Fruit fly (Drosophila melanogaster): Measurements from ENCODE around the gene ema.

ema gene

dm6 chr3R:16482276-16482675 is 40.8 kb upstream of the ema start, which contains the start of gene Sdhaf3 (continued):
- TF ChIP-seq corto (GFP tag; optimal IDR thresholded peaks at IDR 0.05) = no peak
- no peak for TF ChIP-seq Sry-δ (GFP tag; optimal IDR thresholded peaks at IDR 0.05)
- TF ChIP-seq Dll (GFP tag; IDR thresholded peaks at IDR 0.05; ENCODE audit: partially characterized antibody) = no peak
- no peak for TF ChIP-seq Drgx (GFP tag; IDR thresholded peaks at IDR 0.05)
- TF ChIP-seq CG43689 (GFP tag; IDR thresholded peaks at IDR 0.05) = no peak
- TF ChIP-seq stwl (tag; optimal IDR thresholded peaks at IDR 0.05) = peak; percentile 53
- no peak for TF ChIP-seq CG2199 (GFP tag; IDR thresholded peaks at IDR 0.05)
- TF ChIP-seq wor (GFP tag; IDR thresholded peaks at IDR 0.05) = no peak
- TF ChIP-seq eyg (GFP tag; optimal IDR thresholded peaks at IDR 0.05) = no peak
- TF ChIP-seq NK7.1 (GFP tag; optimal IDR thresholded peaks at IDR 0.05) = no peak
- no peak for TF ChIP-seq D19A (tag; optimal IDR thresholded peaks at IDR 0.05)
- TF ChIP-seq Sry-β (GFP tag; optimal IDR thresholded peaks at IDR 0.05) = no peak
- peak; percentile 15 for TF ChIP-seq CG15514 (GFP tag; optimal IDR thresholded peaks at IDR 0.05)
- TF ChIP-seq CG2202 (tag; optimal IDR thresholded peaks at IDR 0.05) = no peak
- no peak for TF ChIP-seq ap (GFP tag; IDR thresholded peaks at IDR 0.05)
- TF ChIP-seq odd (GFP tag; optimal IDR thresholded peaks at IDR 0.05) = no peak
- TF ChIP-seq grau (tag; optimal IDR thresholded peaks at IDR 0.05) = no peak
- TF ChIP-seq hth (optimal IDR thresholded peaks at IDR 0.05) = no peak
- TF ChIP-seq Xbp1 (GFP tag; optimal IDR thresholded peaks at IDR 0.05) = no peak
- TF ChIP-seq Dek (tag; optimal IDR thresholded peaks at IDR 0.05) = no peak
- TF ChIP-seq Mes4 (GFP tag; optimal IDR thresholded peaks at IDR 0.05) = no peak
- peak; percentile 25 for TF ChIP-seq Myb (GFP tag; optimal IDR thresholded peaks at IDR 0.05)
- TF ChIP-seq crp (GFP tag; optimal IDR thresholded peaks at IDR 0.05) = peak in 1 of 2 experiments; percentile 74
- TF ChIP-seq ind (GFP tag; optimal IDR thresholded peaks at IDR 0.05) = no peak
- TF ChIP-seq ems (GFP tag; optimal IDR thresholded peaks at IDR 0.05) = no peak
- TF ChIP-seq aop (GFP tag; IDR thresholded peaks at IDR 0.05) = no peak
- TF ChIP-seq CG12219 (GFP tag; optimal IDR thresholded peaks at IDR 0.05) = no peak
- TF ChIP-seq CG4707 (GFP tag; optimal IDR thresholded peaks at IDR 0.05) = no peak
- TF ChIP-seq TFAM (GFP tag; optimal IDR thresholded peaks at IDR 0.05) = no peak
- no peak for TF ChIP-seq nmo (GFP tag; optimal IDR thresholded peaks at IDR 0.05)
- peak; percentile 19 for TF ChIP-seq vfl (GFP tag; optimal IDR thresholded peaks at IDR 0.05)
- no peak for TF ChIP-seq CG3163 (GFP tag; optimal IDR thresholded peaks at IDR 0.05)
- no peak for TF ChIP-seq NFAT (GFP tag; IDR thresholded peaks at IDR 0.05)
- no peak for TF ChIP-seq Hmr (GFP tag; optimal IDR thresholded peaks at IDR 0.05)
- no peak for TF ChIP-seq caup (GFP tag; optimal IDR thresholded peaks at IDR 0.05; ENCODE audit: severe bottlenecking)
- TF ChIP-seq maf-S (GFP tag; optimal IDR thresholded peaks at IDR 0.05) = no peak
- peak; percentile 28 for TF ChIP-seq CTCF (GFP tag; optimal IDR thresholded peaks at IDR 0.05)
- peak; percentile 89 for TF ChIP-seq CG10267 (tag; optimal IDR thresholded peaks at IDR 0.05)
- no peak for TF ChIP-seq CG17912 (GFP tag; optimal IDR thresholded peaks at IDR 0.05)
- TF ChIP-seq CG2875 (GFP tag; optimal IDR thresholded peaks at IDR 0.05) = no peak
- TF ChIP-seq crc (GFP tag; optimal IDR thresholded peaks at IDR 0.05) = no peak
- no peak for TF ChIP-seq CG3995 (GFP tag; optimal IDR thresholded peaks at IDR 0.05)
- TF ChIP-seq CG12942 (GFP tag; optimal IDR thresholded peaks at IDR 0.05) = no peak
- TF ChIP-seq nom (GFP tag; optimal IDR thresholded peaks at IDR 0.05) = no peak
- no peak for TF ChIP-seq pan (optimal IDR thresholded peaks at IDR 0.05)
- no peak for TF ChIP-seq pan (GFP tag; optimal IDR thresholded peaks at IDR 0.05 in 1 of 2, IDR thresholded peaks at IDR 0.05 in 1 of 2)
- TF ChIP-seq CG32767 (GFP tag; IDR thresholded peaks at IDR 0.05) = no peak
- no peak for TF ChIP-seq wek (GFP tag; optimal IDR thresholded peaks at IDR 0.05)
- TF ChIP-seq run (tag; optimal IDR thresholded peaks at IDR 0.05) = no peak
- no peak for TF ChIP-seq ttk (GFP tag; IDR thresholded peaks at IDR 0.05)
- TF ChIP-seq Ravus (GFP tag; IDR thresholded peaks at IDR 0.05) = no peak
- no peak for TF ChIP-seq Optix (GFP tag; IDR thresholded peaks at IDR 0.05)
- no peak for TF ChIP-seq Trl (optimal IDR thresholded peaks at IDR 0.05)
- no peak for TF ChIP-seq Trl (GFP tag; optimal IDR thresholded peaks at IDR 0.05)
